Fruit fly (Drosophila melanogaster) whole organism, embryonic: ENCODE measurements around the gene Spt7.

ENCODE experiments used
- Ada2b ChIP-seq: fragments of 200-800 bp; sonication (Bioruptor generic); IDR thresholded peaks from 2 replicates; pipeline ENCODE4 v1.3.6; 2022; ENCODE audit warnings: missing biosample characterization, missing genetic modification characterization
- CG13624 ChIP-seq: fragments of 200-800 bp; sonication (Bioruptor generic); optimal IDR thresholded peaks from 2 replicates; lab custom pipeline; 2016; ENCODE audit warnings: missing biosample characterization, missing genetic modification characterization
- CG15479 ChIP-seq: fragments of 200-800 bp; sonication (Bioruptor generic); optimal IDR thresholded peaks from 3 replicates; lab custom pipeline; 2019; ENCODE audit warnings: missing biosample characterization, mild to moderate bottlenecking, missing genetic modification characterization, moderate library complexity
- CG2199 ChIP-seq: fragments of 200-800 bp; sonication (Bioruptor generic); IDR thresholded peaks from 3 replicates; pipeline ENCODE4 v1.3.6; 2022; ENCODE audit warnings: missing biosample characterization, missing genetic modification characterization
- CG2202 ChIP-seq: fragments of 200-800 bp; sonication (Bioruptor generic); optimal IDR thresholded peaks from 2 replicates; lab custom pipeline; 2018; ENCODE audit warnings: missing biosample characterization, mild to moderate bottlenecking, missing genetic modification characterization
- CG30403 ChIP-seq: fragments of 200-800 bp; sonication (Bioruptor generic); optimal IDR thresholded peaks from 3 replicates; lab custom pipeline; 2016; ENCODE audit warnings: missing biosample characterization, missing genetic modification characterization
- CG4282 ChIP-seq: fragments of 200-800 bp; sonication (Bioruptor generic); optimal IDR thresholded peaks from 2 replicates; lab custom pipeline; 2016; ENCODE audit warnings: missing biosample characterization, missing genetic modification characterization
- CG4707 ChIP-seq: fragments of 200-800 bp; sonication (Bioruptor generic); optimal IDR thresholded peaks from 2 replicates; lab custom pipeline; 2018; ENCODE audit warnings: missing biosample characterization, mild to moderate bottlenecking, missing genetic modification characterization, moderate library complexity
- CG6175 ChIP-seq: fragments of 200-800 bp; sonication (Bioruptor generic); IDR thresholded peaks from 3 replicates; pipeline ENCODE4 v1.3.6; 2022; ENCODE audit warnings: missing biosample characterization, missing genetic modification characterization
- CG6654 ChIP-seq: fragments of 200-800 bp; sonication (Bioruptor generic); optimal IDR thresholded peaks from 2 replicates; lab custom pipeline; 2017; ENCODE audit warnings: missing biosample characterization, mild to moderate bottlenecking, missing genetic modification characterization
- CG6765 ChIP-seq: fragments of 200-800 bp; sonication (Bioruptor generic); optimal IDR thresholded peaks from 3 replicates; lab custom pipeline; 2017; ENCODE audit warnings: missing biosample characterization, mild to moderate bottlenecking, missing genetic modification characterization
- CG6791 ChIP-seq: fragments of 200-800 bp; sonication (Bioruptor generic); IDR thresholded peaks from 3 replicates; pipeline ENCODE4 v1.3.6; 2022; ENCODE audit warnings: missing biosample characterization, missing genetic modification characterization; ENCODE audit not compliant: partially characterized antibody
- CG7987 ChIP-seq: fragments of 200-800 bp; sonication (Bioruptor generic); optimal IDR thresholded peaks from 2 replicates; lab custom pipeline; 2018; ENCODE audit warnings: missing biosample characterization, mild to moderate bottlenecking, missing genetic modification characterization, moderate library complexity
- Dip3 ChIP-seq: fragments of 200-800 bp; sonication (Bioruptor generic); optimal IDR thresholded peaks from 3 replicates; lab custom pipeline; 2016; ENCODE audit warnings: missing biosample characterization, missing genetic modification characterization
- Doc3 ChIP-seq: fragments of 200-800 bp; sonication (Bioruptor generic); IDR thresholded peaks from 3 replicates; pipeline ENCODE4 v1.3.6; 2022; ENCODE audit warnings: missing biosample characterization, missing genetic modification characterization; ENCODE audit not compliant: partially characterized antibody
- Dp ChIP-seq: fragments of 200-800 bp; sonication (Bioruptor generic); optimal IDR thresholded peaks from 2 replicates; lab custom pipeline; 2018; ENCODE audit warnings: missing biosample characterization, mild to moderate bottlenecking, missing genetic modification characterization, moderate library complexity
- E2f1 ChIP-seq: fragments of 200-800 bp; sonication (Bioruptor generic); IDR thresholded peaks from 2 replicates; pipeline ENCODE4 v1.3.6; 2022; ENCODE audit warnings: missing biosample characterization, missing genetic modification characterization
- Hey ChIP-seq: fragments of 200-800 bp; sonication (Bioruptor generic); optimal IDR thresholded peaks from 3 replicates; lab custom pipeline; 2018; ENCODE audit warnings: missing biosample characterization, mild to moderate bottlenecking, missing genetic modification characterization
- Hr39 ChIP-seq: fragments of >200 bp; optimal IDR thresholded peaks from 2 replicates; lab custom pipeline; 2017
- Lhr ChIP-seq: fragments of 200-800 bp; sonication (Bioruptor generic); optimal IDR thresholded peaks from 3 replicates; lab custom pipeline; 2017; ENCODE audit warnings: mild to moderate bottlenecking, missing biosample characterization, missing genetic modification reagents, missing genetic modification characterization
- MBD-R2 ChIP-seq: fragments of 200-800 bp; sonication (Bioruptor generic); IDR thresholded peaks from 2 replicates; pipeline ENCODE4 v1.3.6; 2022; ENCODE audit warnings: missing biosample characterization, missing genetic modification characterization
- Spps ChIP-seq: fragments of 200-800 bp; sonication (Bioruptor generic); optimal IDR thresholded peaks from 2 replicates; lab custom pipeline; 2018; ENCODE audit warnings: missing biosample characterization, mild to moderate bottlenecking, missing genetic modification characterization
- ab ChIP-seq: fragments of 200-800 bp; sonication (Bioruptor generic); optimal IDR thresholded peaks from 2 replicates; lab custom pipeline; 2016; ENCODE audit warnings: missing biosample characterization, missing genetic modification characterization
- ash1 ChIP-seq: fragments of 200-800 bp; sonication (Bioruptor generic); optimal IDR thresholded peaks from 2 replicates; lab custom pipeline; 2018; ENCODE audit warnings: missing biosample characterization, mild to moderate bottlenecking, missing genetic modification characterization
- bsh ChIP-seq, 2 experiments: fragments of 200-800 bp; sonication (Bioruptor generic); optimal IDR thresholded peaks; 2 replicates each; lab custom pipeline; 2017 to 2018; ENCODE audit warnings: mild to moderate bottlenecking in 2 of 2, missing biosample characterization in 2 of 2, missing genetic modification characterization in 2 of 2, moderate library complexity in 1 of 2
- chif ChIP-seq, 2 experiments: fragments of 200-800 bp; sonication (Bioruptor generic); optimal IDR thresholded peaks; 3 replicates each; lab custom pipeline; 2016; ENCODE audit warnings: missing biosample characterization in 2 of 2, missing genetic modification characterization in 2 of 2
- corto ChIP-seq: fragments of 200-800 bp; sonication (Bioruptor generic); optimal IDR thresholded peaks from 2 replicates; lab custom pipeline; 2016; ENCODE audit warnings: missing biosample characterization, mild to moderate bottlenecking, missing genetic modification characterization, moderate library complexity
- crp ChIP-seq, 2 experiments: fragments of 200-800 bp; sonication (Bioruptor generic); optimal IDR thresholded peaks; 2 replicates in 1 of 2; 3 replicates in 1 of 2; lab custom pipeline; 2017; ENCODE audit warnings: missing biosample characterization in 2 of 2, missing genetic modification characterization in 2 of 2, mild to moderate bottlenecking in 1 of 2, moderate library complexity in 1 of 2
- dati ChIP-seq: fragments of 200-800 bp; sonication (Bioruptor generic); IDR thresholded peaks from 2 replicates; pipeline ENCODE4 v1.3.6; 2022; ENCODE audit warnings: missing biosample characterization, missing genetic modification characterization
- dm ChIP-seq: fragments of 200-800 bp; sonication (Bioruptor generic); optimal IDR thresholded peaks from 3 replicates; lab custom pipeline; 2016; ENCODE audit warnings: missing biosample characterization, missing genetic modification characterization
- eve ChIP-seq, 2 experiments: fragments of >200 bp; optimal IDR thresholded peaks; 2 replicates each; lab custom pipeline; 2017; ENCODE audit warnings: missing biosample characterization in 2 of 2, missing genetic modification characterization in 2 of 2
- gem ChIP-seq: fragments of 200-800 bp; sonication (Bioruptor generic); optimal IDR thresholded peaks from 2 replicates; lab custom pipeline; 2019; ENCODE audit warnings: missing biosample characterization, mild to moderate bottlenecking, missing genetic modification characterization, moderate library complexity
- hb ChIP-seq: fragments of 200-800 bp; sonication (Bioruptor generic); IDR thresholded peaks from 3 replicates; pipeline ENCODE4 v1.3.6; 2022; ENCODE audit warnings: missing biosample characterization, missing genetic modification characterization; ENCODE audit not compliant: partially characterized antibody
- hth ChIP-seq: fragments of >200 bp; optimal IDR thresholded peaks from 2 replicates; lab custom pipeline; 2017; ENCODE audit warnings: inconsistent platforms
- jumu ChIP-seq: fragments of 200-800 bp; sonication (Bioruptor generic); optimal IDR thresholded peaks from 3 replicates; lab custom pipeline; 2016; ENCODE audit warnings: missing biosample characterization, missing genetic modification characterization
- knrl ChIP-seq: fragments of 200-800 bp; sonication (Bioruptor generic); IDR thresholded peaks from 3 replicates; pipeline ENCODE4 v1.3.6; 2022; ENCODE audit warnings: missing biosample characterization, missing genetic modification characterization; ENCODE audit not compliant: partially characterized antibody
- onecut ChIP-seq: fragments of 200-800 bp; sonication (Bioruptor generic); IDR thresholded peaks from 2 replicates; pipeline ENCODE4 v1.3.6; 2022; ENCODE audit warnings: missing biosample characterization, missing genetic modification characterization
- phol ChIP-seq: fragments of 200-800 bp; sonication (Bioruptor generic); optimal IDR thresholded peaks from 3 replicates; lab custom pipeline; 2018; ENCODE audit warnings: missing biosample characterization, mild to moderate bottlenecking, missing genetic modification characterization, moderate library complexity
- prd ChIP-seq, 3 experiments: fragments of >200 bp in 2 of 3; fragments of 200-800 bp in 1 of 3; sonication (Bioruptor generic) in 1 of 3; optimal IDR thresholded peaks in 2 of 3; IDR thresholded peaks in 1 of 3; 2 replicates in 2 of 3; 3 replicates in 1 of 3; pipeline versions ENCODE4 v1.3.6 to Lab custom; 2017 to 2022; ENCODE audit warnings: missing biosample characterization in 1 of 3, missing genetic modification characterization in 1 of 3
- repo ChIP-seq: fragments of 200-800 bp; sonication (Bioruptor generic); optimal IDR thresholded peaks from 2 replicates; lab custom pipeline; 2016; ENCODE audit warnings: missing biosample characterization, missing genetic modification characterization
- sc ChIP-seq, 3 experiments: fragments of >200 bp in 2 of 3; fragments of 200-800 bp in 1 of 3; sonication (Bioruptor generic) in 1 of 3; optimal IDR thresholded peaks; 2 replicates in 2 of 3; 3 replicates in 1 of 3; lab custom pipeline; 2017; ENCODE audit warnings: mild to moderate bottlenecking in 1 of 3, missing biosample characterization in 1 of 3, missing genetic modification characterization in 1 of 3, missing genetic modification reagents in 1 of 3
- scrt ChIP-seq: fragments of 200-800 bp; sonication (Bioruptor generic); optimal IDR thresholded peaks from 2 replicates; lab custom pipeline; 2018; ENCODE audit warnings: missing biosample characterization, mild to moderate bottlenecking, missing genetic modification characterization, moderate library complexity
- seq ChIP-seq: fragments of 200-800 bp; sonication (Bioruptor generic); IDR thresholded peaks from 2 replicates; pipeline ENCODE4 v1.3.6; 2022; ENCODE audit warnings: missing biosample characterization, missing genetic modification characterization
- sna ChIP-seq: fragments of 200-800 bp; sonication (Bioruptor generic); IDR thresholded peaks from 2 replicates; pipeline ENCODE4 v1.3.6; 2022; ENCODE audit warnings: missing biosample characterization, missing genetic modification characterization; ENCODE audit not compliant: partially characterized antibody
- sob ChIP-seq: fragments of 200-800 bp; sonication (Bioruptor generic); IDR thresholded peaks from 2 replicates; pipeline ENCODE4 v1.3.6; 2022; ENCODE audit warnings: missing biosample characterization, missing genetic modification characterization
- sr ChIP-seq: fragments of 200-800 bp; sonication (Bioruptor generic); IDR thresholded peaks from 3 replicates; pipeline ENCODE4 v1.3.6; 2022; ENCODE audit warnings: missing biosample characterization, missing genetic modification characterization
- tll ChIP-seq, 2 experiments: fragments of 200-800 bp in 1 of 2; fragments of >200 bp in 1 of 2; sonication (Bioruptor generic) in 1 of 2; optimal IDR thresholded peaks; 2 replicates each; lab custom pipeline; 2017 to 2019; ENCODE audit warnings: missing biosample characterization in 2 of 2, missing genetic modification characterization in 2 of 2, mild to moderate bottlenecking in 1 of 2, moderate library complexity in 1 of 2
- tup ChIP-seq: fragments of 200-800 bp; sonication (Bioruptor generic); optimal IDR thresholded peaks from 2 replicates; lab custom pipeline; 2016; ENCODE audit warnings: missing biosample characterization, mild to moderate bottlenecking, missing genetic modification characterization, moderate library complexity
- unc-4 ChIP-seq: fragments of 200-800 bp; sonication (Bioruptor generic); IDR thresholded peaks from 2 replicates; pipeline ENCODE4 v1.3.6; 2022; ENCODE audit warnings: missing biosample characterization, missing genetic modification characterization; ENCODE audit not compliant: partially characterized antibody
- unpg ChIP-seq: fragments of 200-800 bp; sonication (Bioruptor generic); optimal IDR thresholded peaks from 3 replicates; lab custom pipeline; 2018; ENCODE audit warnings: missing biosample characterization, mild to moderate bottlenecking, missing genetic modification characterization, moderate library complexity

The Spt7 gene

DNA sequence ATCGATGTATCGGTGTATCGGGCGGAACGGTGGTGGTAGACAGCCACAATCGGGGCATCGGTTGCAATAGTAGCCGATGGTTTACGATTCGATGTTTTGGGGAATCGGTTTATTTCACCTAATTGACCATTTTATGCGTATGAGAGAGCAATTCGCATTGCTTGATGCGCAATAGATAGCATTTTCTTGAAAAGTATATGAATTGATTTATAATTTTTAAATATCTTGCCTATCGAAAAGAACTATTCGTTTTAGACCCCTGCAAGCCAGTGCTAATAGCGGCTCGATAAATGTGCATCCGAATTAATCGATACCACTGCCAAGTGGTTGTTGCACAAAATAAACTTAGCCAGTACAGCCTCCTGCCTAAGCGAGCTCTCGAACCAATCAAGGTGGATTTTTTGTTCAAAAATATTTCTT lies 37.0 kb downstream of the Spt7 start, which contains the start of gene mnb (continued):
- TF ChIP-seq CG7987 (GFP tag; lab: Kevin White, UChicago) (no peak), Lhr (peak; percentile 71), CG2199 (GFP tag; lab: Robert Waterston, UW) (no peak), CG15479 (GFP tag; lab: Kevin White, UChicago) (no peak), CG4707 (GFP tag; lab: Kevin White, UChicago) (no peak), sr (GFP tag; lab: Robert Waterston, UW) (no peak), bsh (GFP tag; optimal IDR thresholded peaks at IDR 0.05; lab: Kevin White, UChicago) (no peak), CG6791 (GFP tag; lab: Robert Waterston, UW) (peak; percentile 98), E2f1 (no peak), phol (tag; lab: Kevin White, UChicago) (peak; percentile 41), CG6175 (GFP tag; lab: Robert Waterston, UW) (no peak), scrt (no peak), Dip3 (no peak), Doc3 (GFP tag; lab: Robert Waterston, UW) (peak; percentile 99), knrl (peak; percentile 99), CG30403 (GFP tag; lab: Kevin White, UChicago) (peak; percentile 27), eve (GFP tag; optimal IDR thresholded peaks at IDR 0.05; lab: Kevin White, UChicago) (no peak), Spps (tag; lab: Kevin White, UChicago) (no peak), MBD-R2 (GFP tag; lab: Robert Waterston, UW) (no peak), unpg (GFP tag; lab: Kevin White, UChicago) (no peak), Hr39 (lab: Kevin White, UChicago) (no peak), hb (GFP tag; lab: Robert Waterston, UW) (peak; percentile 99), repo (GFP tag; lab: Kevin White, UChicago) (no peak), sna (peak; percentile 99), dm (GFP tag; lab: Kevin White, UChicago) (no peak), tll (GFP tag; optimal IDR thresholded peaks at IDR 0.05; lab: Kevin White, UChicago) (no peak), onecut (GFP tag; lab: Robert Waterston, UW) (no peak), unc-4 (GFP tag; lab: Robert Waterston, UW) (peak; percentile 98), jumu (GFP tag; lab: Kevin White, UChicago) (no peak), Hey (tag; lab: Kevin White, UChicago) (no peak), CG4282 (no peak), CG6765 (GFP tag; lab: Kevin White, UChicago) (no peak), crp (GFP tag; optimal IDR thresholded peaks at IDR 0.05; lab: Kevin White, UChicago) (no peak), gem (tag; lab: Kevin White, UChicago) (no peak), corto (GFP tag; lab: Kevin White, UChicago) (no peak), CG6654 (GFP tag; lab: Kevin White, UChicago) (no peak), CG13624 (peak; percentile 4), hth (lab: Kevin White, UChicago) (no peak), chif (GFP tag; optimal IDR thresholded peaks at IDR 0.05; lab: Kevin White, UChicago) (no peak), ash1 (GFP tag; lab: Kevin White, UChicago) (no peak), sc (optimal IDR thresholded peaks at IDR 0.05; lab: Kevin White, UChicago) (no peak), sc (GFP tag; optimal IDR thresholded peaks at IDR 0.05; lab: Kevin White, UChicago) (no peak), seq (GFP tag; lab: Robert Waterston, UW) (no peak), Ada2b (no peak), tup (no peak), prd (optimal IDR thresholded peaks at IDR 0.05; lab: Kevin White, UChicago) (no peak), prd (GFP tag; IDR thresholded peaks at IDR 0.05; lab: Robert Waterston, UW) (peak; percentile 40; the same call in 1 of the 3 replicates), sob (GFP tag; lab: Robert Waterston, UW) (0 out of 2 replicates have a peak, but pooled peaks have one; percentile 30), Dp (GFP tag; lab: Kevin White, UChicago) (peak; percentile 82), ab (GFP tag; lab: Kevin White, UChicago) (no peak), dati (GFP tag; lab: Robert Waterston, UW) (no peak), CG2202 (tag; lab: Kevin White, UChicago) (no peak)
